Fruit fly (Drosophila melanogaster) whole organism, embryonic: ENCODE results near the gene Lcp65Ad.

Experiments used
- Aef1 ChIP-seq: fragments of 200-800 bp; sonication (Bioruptor generic); IDR thresholded peaks from 3 replicates; pipeline ENCODE4 v1.3.6; 2022; ENCODE audit warnings: missing biosample characterization, missing genetic modification characterization
- B-H1 ChIP-seq: fragments of 200-800 bp; sonication (Bioruptor generic); IDR thresholded peaks from 3 replicates; pipeline ENCODE4 v1.3.6; 2022; ENCODE audit warnings: missing biosample characterization, missing genetic modification characterization
- BEAF-32 ChIP-seq: fragments of 200-800 bp; sonication (Bioruptor generic); optimal IDR thresholded peaks from 3 replicates; lab custom pipeline; 2017; ENCODE audit warnings: missing biosample characterization, missing genetic modification characterization, mild to moderate bottlenecking, moderate library complexity, missing genetic modification reagents
- CG10543 ChIP-seq: fragments of 200-800 bp; sonication (Bioruptor generic); optimal IDR thresholded peaks from 3 replicates; lab custom pipeline; 2017; ENCODE audit warnings: missing biosample characterization, mild to moderate bottlenecking, missing genetic modification characterization, moderate library complexity
- CG10979 ChIP-seq: fragments of 200-800 bp; sonication (Bioruptor generic); optimal IDR thresholded peaks from 2 replicates; lab custom pipeline; 2018; ENCODE audit warnings: missing biosample characterization, mild to moderate bottlenecking, missing genetic modification characterization, moderate library complexity
- CG11456 ChIP-seq: fragments of 200-800 bp; sonication (Bioruptor generic); IDR thresholded peaks from 3 replicates; pipeline ENCODE4 v1.3.6; 2022; ENCODE audit warnings: missing biosample characterization, missing genetic modification characterization
- CG11504 ChIP-seq: fragments of 200-800 bp; sonication (Bioruptor generic); optimal IDR thresholded peaks from 3 replicates; lab custom pipeline; 2019; ENCODE audit warnings: missing biosample characterization, mild to moderate bottlenecking, missing genetic modification characterization, moderate library complexity
- CG12219 ChIP-seq: fragments of 200-800 bp; sonication (Bioruptor generic); optimal IDR thresholded peaks from 3 replicates; lab custom pipeline; 2018; ENCODE audit warnings: missing biosample characterization, mild to moderate bottlenecking, missing genetic modification characterization
- CG13123 ChIP-seq: fragments of 200-800 bp; sonication (Bioruptor generic); optimal IDR thresholded peaks from 2 replicates; lab custom pipeline; 2016; ENCODE audit warnings: missing biosample characterization, missing genetic modification characterization
- CG1602 ChIP-seq: fragments of 200-800 bp; sonication (Bioruptor generic); optimal IDR thresholded peaks from 3 replicates; lab custom pipeline; 2016; ENCODE audit warnings: missing biosample characterization, missing genetic modification characterization
- CG16863 ChIP-seq: fragments of 200-800 bp; sonication (Bioruptor generic); optimal IDR thresholded peaks from 3 replicates; lab custom pipeline; 2016; ENCODE audit warnings: missing biosample characterization, missing genetic modification characterization
- CG1832 ChIP-seq: fragments of 200-800 bp; sonication (Bioruptor generic); optimal IDR thresholded peaks from 2 replicates; lab custom pipeline; 2017; ENCODE audit warnings: missing biosample characterization, mild to moderate bottlenecking, missing genetic modification characterization, inconsistent platforms
- CG31388 ChIP-seq: fragments of 200-800 bp; sonication (Bioruptor generic); optimal IDR thresholded peaks from 2 replicates; lab custom pipeline; 2016; ENCODE audit warnings: missing biosample characterization, missing genetic modification characterization
- CG31441 ChIP-seq: fragments of 200-800 bp; sonication (Bioruptor generic); IDR thresholded peaks from 2 replicates; pipeline ENCODE4 v1.3.6; 2022; ENCODE audit warnings: missing biosample characterization, missing genetic modification characterization
- CG42726 ChIP-seq: fragments of 200-800 bp; sonication (Bioruptor generic); IDR thresholded peaks from 2 replicates; pipeline ENCODE4 v1.3.6; 2022; ENCODE audit warnings: missing biosample characterization, missing genetic modification characterization; ENCODE audit not compliant: partially characterized antibody
- CG6854 ChIP-seq: fragments of 200-800 bp; sonication (Bioruptor generic); optimal IDR thresholded peaks from 3 replicates; lab custom pipeline; 2017; ENCODE audit warnings: missing biosample characterization, mild to moderate bottlenecking, missing genetic modification characterization
- CG7963 ChIP-seq: fragments of 200-800 bp; sonication (Bioruptor generic); IDR thresholded peaks from 3 replicates; pipeline ENCODE4 v1.3.6; 2022; ENCODE audit warnings: missing biosample characterization, missing genetic modification characterization; ENCODE audit not compliant: partially characterized antibody
- D19B ChIP-seq: fragments of 200-800 bp; sonication (Bioruptor generic); optimal IDR thresholded peaks from 2 replicates; lab custom pipeline; 2017; ENCODE audit warnings: missing biosample characterization, mild to moderate bottlenecking, missing genetic modification characterization
- Dfd ChIP-seq, 2 experiments: fragments of >200 bp; optimal IDR thresholded peaks; 2 replicates each; lab custom pipeline; 2017; ENCODE audit warnings: missing biosample characterization in 2 of 2, missing genetic modification characterization in 2 of 2
- Doc2 ChIP-seq: fragments of 200-800 bp; sonication (Bioruptor generic); IDR thresholded peaks from 2 replicates; pipeline ENCODE4 v1.3.6; 2022; ENCODE audit warnings: missing biosample characterization, missing genetic modification characterization
- ERR ChIP-seq: fragments of 200-800 bp; sonication (Bioruptor generic); optimal IDR thresholded peaks from 2 replicates; lab custom pipeline; 2016; ENCODE audit warnings: missing biosample characterization, missing genetic modification characterization
- Jarid2 ChIP-seq: fragments of 200-800 bp; sonication (Bioruptor generic); optimal IDR thresholded peaks from 3 replicates; lab custom pipeline; 2017; ENCODE audit warnings: mild to moderate bottlenecking, missing biosample characterization, missing genetic modification reagents, missing genetic modification characterization
- MESR4 ChIP-seq: fragments of 200-800 bp; sonication (Bioruptor generic); optimal IDR thresholded peaks from 2 replicates; lab custom pipeline; 2018; ENCODE audit warnings: missing biosample characterization, mild to moderate bottlenecking, missing genetic modification characterization, moderate library complexity
- Oaz ChIP-seq: fragments of 200-800 bp; sonication (Bioruptor generic); IDR thresholded peaks from 2 replicates; pipeline ENCODE4 v1.3.6; 2022; ENCODE audit warnings: missing biosample characterization, missing genetic modification characterization
- Oli ChIP-seq: fragments of 200-800 bp; sonication (Bioruptor generic); optimal IDR thresholded peaks from 2 replicates; lab custom pipeline; 2018; ENCODE audit warnings: missing biosample characterization, mild to moderate bottlenecking, missing genetic modification characterization, moderate library complexity
- Poxn ChIP-seq: fragments of 200-800 bp; sonication (Bioruptor generic); IDR thresholded peaks from 2 replicates; pipeline ENCODE4 v1.3.6; 2022; ENCODE audit warnings: missing biosample characterization, missing genetic modification characterization
- Rfx ChIP-seq: fragments of 200-800 bp; sonication (Bioruptor generic); IDR thresholded peaks from 2 replicates; pipeline ENCODE4 v1.3.6; 2022; ENCODE audit warnings: missing biosample characterization, missing genetic modification characterization
- Scr ChIP-seq: fragments of 200-800 bp; sonication (Bioruptor generic); IDR thresholded peaks from 2 replicates; pipeline ENCODE4 v1.3.6; 2022; ENCODE audit warnings: missing biosample characterization, missing genetic modification characterization; ENCODE audit not compliant: partially characterized antibody
- Side ChIP-seq: fragments of 200-800 bp; sonication (Bioruptor generic); optimal IDR thresholded peaks from 2 replicates; lab custom pipeline; 2016; ENCODE audit warnings: missing biosample characterization, missing genetic modification characterization
- Sry-β ChIP-seq: fragments of 200-800 bp; sonication (Bioruptor generic); optimal IDR thresholded peaks from 2 replicates; lab custom pipeline; 2018; ENCODE audit warnings: missing biosample characterization, mild to moderate bottlenecking, missing genetic modification characterization, moderate library complexity
- Tbp ChIP-seq: fragments of >200 bp; optimal IDR thresholded peaks from 2 replicates; lab custom pipeline; 2018; ENCODE audit warnings: missing biosample characterization, missing genetic modification characterization
- az2 ChIP-seq: fragments of 200-800 bp; sonication (Bioruptor generic); optimal IDR thresholded peaks from 3 replicates; lab custom pipeline; 2016; ENCODE audit warnings: missing biosample characterization, missing genetic modification characterization
- bcd ChIP-seq: fragments of 200-800 bp; sonication (Bioruptor generic); optimal IDR thresholded peaks from 2 replicates; lab custom pipeline; 2017; ENCODE audit warnings: missing biosample characterization, mild to moderate bottlenecking, missing genetic modification characterization
- bsh ChIP-seq, 2 experiments: fragments of 200-800 bp; sonication (Bioruptor generic); optimal IDR thresholded peaks; 2 replicates each; lab custom pipeline; 2017 to 2018; ENCODE audit warnings: mild to moderate bottlenecking in 2 of 2, missing biosample characterization in 2 of 2, missing genetic modification characterization in 2 of 2, moderate library complexity in 1 of 2
- ci ChIP-seq: fragments of 200-800 bp; sonication (Bioruptor generic); IDR thresholded peaks from 3 replicates; pipeline ENCODE4 v1.3.6; 2022; ENCODE audit warnings: missing biosample characterization, missing genetic modification characterization
- crol ChIP-seq: fragments of 200-800 bp; sonication (Bioruptor generic); IDR thresholded peaks from 2 replicates; pipeline ENCODE4 v1.3.6; 2022; ENCODE audit warnings: missing biosample characterization, missing genetic modification characterization
- dmrt11E ChIP-seq: fragments of 200-800 bp; sonication (Bioruptor generic); optimal IDR thresholded peaks from 3 replicates; lab custom pipeline; 2018; ENCODE audit warnings: missing biosample characterization, mild to moderate bottlenecking, missing genetic modification characterization, moderate library complexity
- exex ChIP-seq: fragments of 200-800 bp; sonication (Bioruptor generic); optimal IDR thresholded peaks from 4 replicates; lab custom pipeline; 2018; ENCODE audit warnings: missing biosample characterization, mild to moderate bottlenecking, missing genetic modification characterization, moderate library complexity
- gcm ChIP-seq: fragments of 200-800 bp; sonication (Bioruptor generic); optimal IDR thresholded peaks from 2 replicates; lab custom pipeline; 2019; ENCODE audit warnings: missing biosample characterization, mild to moderate bottlenecking, missing genetic modification characterization, moderate library complexity
- hth ChIP-seq: fragments of >200 bp; optimal IDR thresholded peaks from 2 replicates; lab custom pipeline; 2017; ENCODE audit warnings: inconsistent platforms
- lola ChIP-seq, 3 experiments: fragments of >200 bp in 2 of 3; fragments of 200-800 bp in 1 of 3; sonication (Bioruptor generic) in 1 of 3; optimal IDR thresholded peaks; 2 replicates each; lab custom pipeline; 2017 to 2019; ENCODE audit warnings: missing biosample characterization in 3 of 3, missing genetic modification characterization in 3 of 3, mild to moderate bottlenecking in 1 of 3, moderate library complexity in 1 of 3
- org-1 ChIP-seq: fragments of 200-800 bp; sonication (Bioruptor generic); optimal IDR thresholded peaks from 2 replicates; lab custom pipeline; 2017; ENCODE audit warnings: missing biosample characterization, missing genetic modification characterization
- pum ChIP-seq: fragments of 200-800 bp; sonication (Bioruptor generic); optimal IDR thresholded peaks from 2 replicates; lab custom pipeline; 2016; ENCODE audit warnings: missing biosample characterization, missing genetic modification characterization
- slbo ChIP-seq: fragments of 200-800 bp; sonication (Bioruptor generic); IDR thresholded peaks from 2 replicates; pipeline ENCODE4 v1.3.6; 2022; ENCODE audit warnings: missing biosample characterization, missing genetic modification characterization
- sna ChIP-seq: fragments of 200-800 bp; sonication (Bioruptor generic); IDR thresholded peaks from 2 replicates; pipeline ENCODE4 v1.3.6; 2022; ENCODE audit warnings: missing biosample characterization, missing genetic modification characterization; ENCODE audit not compliant: partially characterized antibody
- ssp ChIP-seq: fragments of 200-800 bp; sonication (Bioruptor generic); IDR thresholded peaks from 2 replicates; pipeline ENCODE4 v1.3.6; 2022; ENCODE audit warnings: missing biosample characterization, missing genetic modification characterization
- stwl ChIP-seq: fragments of 200-800 bp; sonication (Bioruptor generic); optimal IDR thresholded peaks from 3 replicates; lab custom pipeline; 2018; ENCODE audit warnings: missing biosample characterization, mild to moderate bottlenecking, missing genetic modification characterization, moderate library complexity
- trem ChIP-seq: fragments of 200-800 bp; optimal IDR thresholded peaks from 3 replicates; lab custom pipeline; 2019; ENCODE audit warnings: missing biosample characterization, mild to moderate bottlenecking, missing genetic modification characterization, moderate library complexity

Gene Lcp65Ad

DNA sequence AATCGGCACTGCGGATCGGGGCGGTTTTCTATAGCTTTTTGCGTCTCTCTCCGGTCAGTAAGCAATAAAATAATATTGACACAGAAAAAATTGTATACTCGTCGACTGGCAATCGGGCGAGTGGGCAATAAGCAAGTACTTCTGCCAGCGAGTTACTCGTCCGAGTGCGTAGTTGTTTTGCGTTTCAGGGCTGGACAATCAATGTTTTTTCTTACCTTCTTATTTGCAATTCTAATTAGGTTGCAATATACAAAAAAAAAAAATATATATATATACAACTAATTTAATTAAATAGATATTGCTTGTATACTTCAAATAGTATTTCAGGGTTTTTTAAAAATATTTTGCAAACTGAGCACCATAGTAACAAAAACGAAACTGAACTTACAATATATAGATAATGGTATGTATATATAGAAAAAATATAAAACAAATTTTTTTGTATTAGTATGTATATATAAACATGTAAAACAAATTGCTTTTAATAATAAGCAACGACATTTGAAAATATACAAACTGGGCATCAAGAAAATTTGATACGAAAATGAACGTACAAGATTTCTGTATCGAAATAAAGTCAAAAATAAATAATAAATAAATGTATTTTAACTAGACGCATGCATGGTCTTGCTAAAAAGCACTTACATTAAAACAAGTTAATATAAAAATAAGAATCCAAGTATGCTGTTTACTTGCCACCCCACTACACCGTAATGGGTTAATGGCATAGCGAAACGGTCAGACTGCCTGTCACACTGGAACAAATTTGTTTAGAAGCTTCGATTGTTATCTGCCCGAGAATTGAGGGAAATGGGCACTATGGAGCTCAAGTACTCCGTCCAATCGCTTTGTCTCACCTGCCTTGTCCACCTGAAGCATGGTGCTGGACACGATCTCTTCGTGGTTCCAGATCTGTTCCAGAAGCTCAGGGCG, 46.1 kb downstream of the Lcp65Ad start, which contains the start of the genes D19A and CG7386 (continued):
- TF ChIP-seq MESR4 (GFP tag; lab: Kevin White, UChicago) = peak; percentile 78
- peak; percentile 32 for TF ChIP-seq CG16863 (GFP tag; lab: Kevin White, UChicago)
- TF ChIP-seq CG1832 = no peak
- TF ChIP-seq stwl (tag; lab: Kevin White, UChicago) = peak; percentile 62
- no peak for TF ChIP-seq CG42726
- peak; percentile 24 for TF ChIP-seq gcm (GFP tag; lab: Kevin White, UChicago)
- TF ChIP-seq bsh (GFP tag; optimal IDR thresholded peaks at IDR 0.05; lab: Kevin White, UChicago) = peak in 1 of 2 experiments; percentile 55
- peak; percentile 61 for TF ChIP-seq CG11504 (tag; lab: Kevin White, UChicago)
- TF ChIP-seq az2 (GFP tag; lab: Kevin White, UChicago) = peak; percentile 40
- TF ChIP-seq Doc2 (GFP tag; lab: Robert Waterston, UW) = no peak
- TF ChIP-seq hth (lab: Kevin White, UChicago) = no peak
- peak; percentile 28 for TF ChIP-seq pum (GFP tag; lab: Kevin White, UChicago)
- TF ChIP-seq trem (tag; lab: Kevin White, UChicago) = peak; percentile 36
- TF ChIP-seq Dfd (GFP tag; optimal IDR thresholded peaks at IDR 0.05; lab: Kevin White, UChicago) = no peak
- peak; percentile 42 for TF ChIP-seq CG12219 (GFP tag; lab: Kevin White, UChicago)
- peak; percentile 85 for TF ChIP-seq Rfx (GFP tag; lab: Robert Waterston, UW)
- peak; percentile 45 for TF ChIP-seq Aef1 (GFP tag; lab: Robert Waterston, UW)
- TF ChIP-seq Oli (tag; lab: Kevin White, UChicago) = peak; percentile 11
- peak; percentile 48 for TF ChIP-seq CG10543
- peak; percentile 86 for TF ChIP-seq slbo (GFP tag; lab: Robert Waterston, UW)
- TF ChIP-seq ERR (GFP tag; lab: Kevin White, UChicago) = peak; percentile 2
- TF ChIP-seq sna (GFP tag; lab: Robert Waterston, UW) = 0 out of 2 replicates have a peak, but pooled peaks have one; percentile 12
- peak in 1 of 3 experiments; percentile 15 for TF ChIP-seq lola (GFP tag; optimal IDR thresholded peaks at IDR 0.05; lab: Kevin White, UChicago)
- peak; percentile 57 for TF ChIP-seq CG31441 (GFP tag; lab: Robert Waterston, UW)
- peak; percentile 34 for TF ChIP-seq bcd
- TF ChIP-seq CG11456 (GFP tag; lab: Robert Waterston, UW) = peak; percentile 78
- peak; percentile 16; the same call in 2 of the 3 replicates for TF ChIP-seq B-H1 (GFP tag; lab: Robert Waterston, UW)
- no peak for TF ChIP-seq CG31388
- no peak for TF ChIP-seq CG1602 (GFP tag; lab: Kevin White, UChicago)
- TF ChIP-seq CG10979 (tag; lab: Kevin White, UChicago) = peak; percentile 33
- no peak for TF ChIP-seq CG7963
- no peak for TF ChIP-seq crol (GFP tag; lab: Robert Waterston, UW)
- peak; percentile 48; the same call in 1 of the 2 replicates for TF ChIP-seq Oaz (GFP tag; lab: Robert Waterston, UW)
- TF ChIP-seq ci (GFP tag; lab: Robert Waterston, UW) = peak; percentile 75
- TF ChIP-seq Sry-β (GFP tag; lab: Kevin White, UChicago) = no peak
- TF ChIP-seq Poxn (GFP tag; lab: Robert Waterston, UW) = no peak
- TF ChIP-seq CG13123 (GFP tag; lab: Kevin White, UChicago) = no peak
- TF ChIP-seq D19B = peak; percentile 63
- peak; percentile 50 for TF ChIP-seq dmrt11E (tag; lab: Kevin White, UChicago)
- TF ChIP-seq Scr (GFP tag; lab: Robert Waterston, UW) = no peak
- TF ChIP-seq BEAF-32 (GFP tag; lab: Kevin White, UChicago) = no peak
- peak; percentile 48 for TF ChIP-seq Side
- peak; percentile 18; the same call in 1 of the 2 replicates for TF ChIP-seq ssp
- TF ChIP-seq org-1 (GFP tag; lab: Kevin White, UChicago) = no peak
- no peak for TF ChIP-seq Tbp
- TF ChIP-seq exex (tag; lab: Kevin White, UChicago) = no peak
- no peak for TF ChIP-seq CG6854 (GFP tag; lab: Kevin White, UChicago)
- TF ChIP-seq Jarid2 (GFP tag; lab: Kevin White, UChicago) = no peak
